Fruit fly (Drosophila melanogaster): Measurements from ENCODE around the gene CG31650.

DNA sequence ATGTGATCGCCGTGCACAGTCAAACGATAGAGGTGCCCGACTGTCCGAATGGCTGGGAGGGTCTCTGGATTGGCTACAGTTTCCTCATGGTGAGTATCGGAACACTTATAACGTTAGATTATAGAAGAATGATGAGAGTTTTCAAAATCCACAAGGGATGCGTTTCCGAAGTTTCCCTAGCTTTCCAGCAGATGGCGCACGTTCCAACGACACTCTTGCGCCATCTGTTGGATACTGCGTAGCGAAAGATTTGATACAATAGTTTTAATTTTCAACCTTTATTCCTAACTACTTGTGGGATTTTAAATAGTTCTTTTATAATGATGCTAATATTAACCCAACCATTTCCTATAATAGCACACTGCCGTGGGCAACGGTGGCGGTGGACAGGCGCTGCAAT, 8.4 kb downstream of the CG31650 start:
- peak; percentile 87 to 88 for TF ChIP-seq CTCF (optimal IDR thresholded peaks at IDR 0.05)
- no peak for TF ChIP-seq CG8478 (optimal IDR thresholded peaks at IDR 0.05)

Measured in S2 (cell line).